Worm (Caenorhabditis elegans): ENCODE measurements around the gene chil-26.

The chil-26 gene

DNA sequence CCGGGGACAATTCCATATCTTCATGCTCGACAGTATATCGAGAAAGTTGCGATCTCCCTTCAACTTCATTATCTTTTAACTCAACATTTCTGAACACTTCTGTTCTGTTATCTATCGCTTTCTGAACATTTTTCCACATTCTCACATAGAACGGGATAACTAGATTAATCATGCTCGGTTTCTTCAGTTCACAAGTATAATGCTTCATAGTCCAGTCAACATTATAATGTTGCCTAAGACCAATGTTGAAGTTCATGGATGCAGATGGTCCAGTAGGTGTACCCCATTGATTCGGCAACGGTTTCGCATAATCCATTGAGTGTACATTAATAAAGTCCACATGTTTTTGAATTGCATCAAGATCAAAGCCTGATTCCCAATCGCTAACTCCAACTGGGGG is 36.0 kb upstream of the chil-26 start:
- no peak for TF ChIP-seq lsl-1 (GFP tag; optimal IDR thresholded peaks at IDR 0.05)
- TF ChIP-seq him-1 (tag; optimal IDR thresholded peaks at IDR 0.05), result no peak
- no peak for TF ChIP-seq tlf-1 (GFP tag; optimal IDR thresholded peaks at IDR 0.05)
- no peak for TF ChIP-seq let-607 (tag; optimal IDR thresholded peaks at IDR 0.05)
- no peak for TF ChIP-seq akir-1 (GFP tag; optimal IDR thresholded peaks at IDR 0.05)
- no peak for TF ChIP-seq madf-6 (GFP tag; IDR thresholded peaks at IDR 0.05)
- no peak for TF ChIP-seq egl-18 (GFP tag; IDR thresholded peaks at IDR 0.05)
- no peak for TF ChIP-seq mel-28 (tag; optimal IDR thresholded peaks at IDR 0.05; ENCODE audit: borderline replicate concordance)
- no peak for TF ChIP-seq lag-1 (GFP tag; IDR thresholded peaks at IDR 0.05)
- TF ChIP-seq chd-7 (tag; optimal IDR thresholded peaks at IDR 0.05), result no peak
- TF ChIP-seq lsy-27 (tag; optimal IDR thresholded peaks at IDR 0.05; ENCODE audit: borderline replicate concordance, insufficient read depth), result no peak
- no peak for TF ChIP-seq nfya-2 (GFP tag; IDR thresholded peaks at IDR 0.05)
- TF ChIP-seq C17E4.6 (GFP tag; IDR thresholded peaks at IDR 0.05), result no peak
- no peak for TF ChIP-seq F57A8.1 (GFP tag; optimal IDR thresholded peaks at IDR 0.05)
- TF ChIP-seq attf-5 (GFP tag; optimal IDR thresholded peaks at IDR 0.05), result no peak
- TF ChIP-seq madf-10 (tag; optimal IDR thresholded peaks at IDR 0.05), result no peak
- no peak for TF ChIP-seq F23B12.7 (tag; optimal IDR thresholded peaks at IDR 0.05; ENCODE audit: insufficient read depth)
- TF ChIP-seq ztf-28 (GFP tag; IDR thresholded peaks at IDR 0.05), result no peak
- TF ChIP-seq die-1 (tag; optimal IDR thresholded peaks at IDR 0.05), result no peak

DNA sequence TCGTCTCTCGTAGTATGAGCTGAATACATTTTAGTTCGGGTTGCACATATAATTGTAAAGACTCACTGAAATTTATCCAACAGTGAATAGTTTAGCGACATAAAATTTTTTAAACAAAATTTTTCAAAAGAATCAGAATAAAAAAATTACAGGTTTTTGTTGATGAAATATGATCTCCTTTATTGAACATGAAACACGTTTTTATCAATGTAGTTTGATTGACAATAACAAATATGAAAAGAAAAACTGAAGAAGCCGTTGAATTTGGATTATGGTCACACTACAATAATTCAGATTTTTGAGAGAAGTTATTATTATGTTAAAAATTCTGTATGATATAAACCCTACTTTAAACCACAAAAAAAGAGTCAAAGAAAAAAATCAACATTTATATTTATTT is 34.8 kb upstream of the chil-26 start, which contains the start of gene chil-17:
TSS of gene chil-17 (minus strand) at position 101 of the 400 bp plus-strand sequence.
- no peak for TF ChIP-seq pha-4 (tag; optimal IDR thresholded peaks at IDR 0.05)
- no peak for TF ChIP-seq mes-4 (tag; optimal IDR thresholded peaks at IDR 0.05)
- TF ChIP-seq K12H6.12 (tag; optimal IDR thresholded peaks at IDR 0.05), result no peak
- no peak for TF ChIP-seq aptf-2 (GFP tag; conservative IDR thresholded peaks at IDR 0.05)
- no peak for TF ChIP-seq madf-8 (GFP tag; conservative IDR thresholded peaks at IDR 0.05)
- no peak for TF ChIP-seq repo-1 (tag; optimal IDR thresholded peaks at IDR 0.05)
- no peak for TF ChIP-seq sea-2 (GFP tag; IDR thresholded peaks at IDR 0.05)
- no peak for TF ChIP-seq F10E7.11 (tag; optimal IDR thresholded peaks at IDR 0.05)
- TF ChIP-seq D2030.7 (GFP tag; IDR thresholded peaks at IDR 0.05), result no peak
- TF ChIP-seq Y53G8AR.9 (GFP tag; conservative IDR thresholded peaks at IDR 0.05), result no peak
- TF ChIP-seq ceh-58 (GFP tag; IDR thresholded peaks at IDR 0.05), result no peak
- TF ChIP-seq lin-26 (GFP tag; IDR thresholded peaks at IDR 0.05), result no peak
- no peak for TF ChIP-seq hmg-1.2 (GFP tag; IDR thresholded peaks at IDR 0.05)
- TF ChIP-seq ets-4 (GFP tag; optimal IDR thresholded peaks at IDR 0.05), result no peak
- TF ChIP-seq hlh-26 (GFP tag; conservative IDR thresholded peaks at IDR 0.05), result no peak
- TF ChIP-seq mxl-1 (tag; optimal IDR thresholded peaks at IDR 0.05), result no peak

DNA sequence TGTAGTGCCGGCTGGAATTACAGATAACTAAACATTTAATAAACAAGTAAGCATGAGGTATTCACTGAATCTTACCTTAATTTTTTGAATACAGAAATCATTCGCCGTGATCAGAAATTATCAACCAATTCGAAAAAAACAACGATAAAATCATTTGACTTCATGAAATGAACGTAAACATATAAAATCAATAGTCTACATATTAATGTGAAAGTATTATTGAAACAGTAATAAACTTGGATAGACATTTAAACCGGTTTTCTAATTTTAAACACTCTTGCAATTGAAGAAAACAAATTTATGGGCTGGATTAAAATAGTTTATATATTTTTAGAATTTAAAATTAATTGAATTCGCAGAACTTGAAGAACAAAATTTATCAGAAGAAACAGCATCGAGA is 33.0 kb upstream of the chil-26 start, which contains the start of gene chil-16:
TSS of gene chil-16 (minus strand) at position 101 of the 400 bp plus-strand sequence.
- TF ChIP-seq ccch-3 (GFP tag; optimal IDR thresholded peaks at IDR 0.05), result no peak
- TF ChIP-seq lsl-1 (GFP tag; optimal IDR thresholded peaks at IDR 0.05), result no peak
- no peak for TF ChIP-seq ets-4 (GFP tag; optimal IDR thresholded peaks at IDR 0.05)
- TF ChIP-seq rec-8 (tag; optimal IDR thresholded peaks at IDR 0.05), result no peak
- TF ChIP-seq F49E8.2 (tag; optimal IDR thresholded peaks at IDR 0.05; ENCODE audit: insufficient read depth), result no peak
- TF ChIP-seq lin-26 (GFP tag; IDR thresholded peaks at IDR 0.05), result no peak
- no peak for TF ChIP-seq rpc-1 (optimal IDR thresholded peaks at IDR 0.05)
- TF ChIP-seq rpc-1 (tag; optimal IDR thresholded peaks at IDR 0.05), result no peak
- TF ChIP-seq nfya-1 (tag; optimal IDR thresholded peaks at IDR 0.05; ENCODE audit: borderline replicate concordance, insufficient read depth), result no peak
- no peak for TF ChIP-seq F57C9.4 (tag; optimal IDR thresholded peaks at IDR 0.05)
- no peak for TF ChIP-seq nhr-80 (tag; optimal IDR thresholded peaks at IDR 0.05)
- no peak for TF ChIP-seq zim-3 (tag; optimal IDR thresholded peaks at IDR 0.05)
- TF ChIP-seq aptf-2 (GFP tag; conservative IDR thresholded peaks at IDR 0.05), result no peak
